Fruit fly (Drosophila melanogaster): ENCODE data around the gene CG4213.
A peak's percentile ranks its signal among the peaks of the same experiment; 100 is the strongest.

The CG4213 gene

dm6 chr2L:412931-413330, 10.9 kb upstream of the CG4213 start (continued):
- TF ChIP-seq wor (GFP tag; IDR thresholded peaks at IDR 0.05) (no peak), tll (GFP tag; optimal IDR thresholded peaks at IDR 0.05) (no peak), dpn (GFP tag; optimal IDR thresholded peaks at IDR 0.05) (no peak), CG10543 (GFP tag; optimal IDR thresholded peaks at IDR 0.05) (peak; percentile 54), repo (GFP tag; optimal IDR thresholded peaks at IDR 0.05) (no peak), CG15514 (GFP tag; optimal IDR thresholded peaks at IDR 0.05) (peak; percentile 7), TFAM (GFP tag; optimal IDR thresholded peaks at IDR 0.05) (no peak), Lhr (GFP tag; optimal IDR thresholded peaks at IDR 0.05) (no peak), CG1602 (GFP tag; optimal IDR thresholded peaks at IDR 0.05) (no peak), btn (GFP tag; optimal IDR thresholded peaks at IDR 0.05) (no peak), CG6272 (GFP tag; IDR thresholded peaks at IDR 0.05) (no peak), ind (GFP tag; optimal IDR thresholded peaks at IDR 0.05) (peak; percentile 44), D19B (GFP tag; optimal IDR thresholded peaks at IDR 0.05) (no peak), Dip3 (GFP tag; optimal IDR thresholded peaks at IDR 0.05) (no peak), CG9727 (GFP tag; optimal IDR thresholded peaks at IDR 0.05) (peak; percentile 38), Ravus (GFP tag; IDR thresholded peaks at IDR 0.05) (no peak), lab (GFP tag; optimal IDR thresholded peaks at IDR 0.05) (no peak), CG4404 (GFP tag; IDR thresholded peaks at IDR 0.05) (no peak), HmgZ (tag; optimal IDR thresholded peaks at IDR 0.05) (peak; percentile 14), CG3281 (GFP tag; optimal IDR thresholded peaks at IDR 0.05) (peak; percentile 66), BEAF-32 (GFP tag; optimal IDR thresholded peaks at IDR 0.05) (no peak), ham (GFP tag; IDR thresholded peaks at IDR 0.05) (no peak), az2 (GFP tag; optimal IDR thresholded peaks at IDR 0.05) (no peak), sr (GFP tag; IDR thresholded peaks at IDR 0.05) (no peak), HLH3B (GFP tag; IDR thresholded peaks at IDR 0.05) (0 out of 2 replicates have a peak, but pooled peaks have one; percentile 5), CG3847 (GFP tag; IDR thresholded peaks at IDR 0.05) (no peak), CG11247 (GFP tag; IDR thresholded peaks at IDR 0.05) (peak; percentile 44; the same call in 1 of the 2 replicates), wek (GFP tag; optimal IDR thresholded peaks at IDR 0.05) (no peak), tap (tag; optimal IDR thresholded peaks at IDR 0.05) (no peak), hb (GFP tag; IDR thresholded peaks at IDR 0.05; ENCODE audit: partially characterized antibody) (no peak), CG10274 (GFP tag; optimal IDR thresholded peaks at IDR 0.05) (peak; percentile 8), schlank (tag; optimal IDR thresholded peaks at IDR 0.05) (peak; percentile 21), CG17568 (GFP tag; optimal IDR thresholded peaks at IDR 0.05) (no peak), lmd (GFP tag; IDR thresholded peaks at IDR 0.05) (peak; percentile 38; the same call in 1 of the 2 replicates), CG10959 (GFP tag; IDR thresholded peaks at IDR 0.05) (no peak), zen2 (GFP tag; IDR thresholded peaks at IDR 0.05; ENCODE audit: partially characterized antibody) (no peak), fru (optimal IDR thresholded peaks at IDR 0.05) (no peak), Pdp1 (GFP tag; optimal IDR thresholded peaks at IDR 0.05) (peak in 1 of 2 experiments; percentile 14), Mad (GFP tag; optimal IDR thresholded peaks at IDR 0.05) (no peak), fd3F (GFP tag; optimal IDR thresholded peaks at IDR 0.05) (no peak), Asciz (GFP tag; optimal IDR thresholded peaks at IDR 0.05) (no peak), Gsc (GFP tag; IDR thresholded peaks at IDR 0.05) (no peak), dan (GFP tag; IDR thresholded peaks at IDR 0.05) (no peak), CG9797 (GFP tag; optimal IDR thresholded peaks at IDR 0.05) (no peak), CG17186 (GFP tag; optimal IDR thresholded peaks at IDR 0.05) (no peak), CG18764 (GFP tag; optimal IDR thresholded peaks at IDR 0.05) (no peak), Hmr (GFP tag; optimal IDR thresholded peaks at IDR 0.05) (no peak), Fer3 (tag; optimal IDR thresholded peaks at IDR 0.05) (peak; percentile 38), CG11695 (GFP tag; IDR thresholded peaks at IDR 0.05) (0 out of 3 replicates have a peak, but pooled peaks have one; percentile 21), tup (GFP tag; optimal IDR thresholded peaks at IDR 0.05) (peak; percentile 11), phol (tag; optimal IDR thresholded peaks at IDR 0.05) (peak; percentile 30)

All from whole organism, embryonic.